Worm (Caenorhabditis elegans) whole organism, midembryonic: ENCODE results near the gene msa-1.

ENCODE experiments used
- flt-1 ChIP-seq: fragments of 200-800 bp; sonication (Bioruptor generic); IDR thresholded peaks from 2 replicates; pipeline ENCODE4 v1.3.6; 2022; ENCODE audit warnings: missing genetic modification characterization, missing compliant biosample characterization
- tab-1 ChIP-seq: fragments of 200-800 bp; sonication (Bioruptor generic); IDR thresholded peaks from 2 replicates; pipeline ENCODE4 v1.3.6; 2022; ENCODE audit warnings: missing genetic modification characterization, missing compliant biosample characterization

DNA sequence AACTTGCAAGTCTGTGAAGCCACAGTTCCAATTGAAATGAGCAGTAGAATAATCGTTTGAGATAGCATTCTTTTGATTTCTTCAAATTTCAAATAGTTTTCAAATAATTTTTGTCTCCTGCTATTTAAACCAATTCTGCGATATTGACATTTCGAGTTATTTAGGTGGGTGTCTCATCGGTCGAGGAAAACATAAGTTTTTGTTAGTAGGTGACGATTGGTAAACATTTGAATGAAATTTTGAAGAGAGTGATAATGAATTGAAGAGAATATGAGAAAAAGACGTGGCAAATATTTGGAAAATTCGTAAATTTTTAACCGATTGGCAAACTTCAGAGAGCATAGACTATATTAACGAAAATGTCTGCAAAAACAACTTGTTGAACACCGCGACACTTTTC lies 48.0 kb upstream of the msa-1 start, which contains the start of gene Y73F4A.3:
- TF ChIP-seq flt-1 (GFP tag; lab: Robert Waterston, UW): no peak
- TF ChIP-seq tab-1: no peak
